Worm (Caenorhabditis elegans): ENCODE results near the gene pacs-1.

DNA sequence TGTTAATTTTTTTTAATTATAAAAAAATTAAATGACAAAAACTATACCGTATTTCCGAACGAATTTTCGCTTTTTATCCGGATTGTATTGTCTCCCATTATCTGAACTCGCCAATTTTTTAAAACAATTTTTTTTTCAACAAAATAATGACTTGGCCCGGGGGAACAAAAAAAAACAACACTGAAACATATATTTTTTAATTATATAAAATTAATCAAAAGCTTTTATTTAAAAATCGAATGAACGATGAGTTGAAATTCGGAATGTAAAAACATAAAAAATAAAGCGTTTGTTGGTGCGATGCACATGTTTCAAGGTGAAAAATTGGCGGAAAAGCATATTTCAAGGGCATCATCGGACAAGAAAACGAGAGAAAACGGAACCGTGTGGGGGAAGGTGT is 3.5 kb downstream of the pacs-1 start, which contains the start of gene mdt-27:
- TF ChIP-seq W03F9.2 (tag; optimal IDR thresholded peaks at IDR 0.05) (no peak), dao-5 (tag; optimal IDR thresholded peaks at IDR 0.05) (no peak), him-1 (tag; optimal IDR thresholded peaks at IDR 0.05) (no peak)

All from whole organism, L4/young adult.